Worm (Caenorhabditis elegans): ENCODE measurements around the gene igeg-1.

- no peak for TF ChIP-seq hlh-30 (tag; optimal IDR thresholded peaks at IDR 0.05; ENCODE audit: insufficient read depth)
- TF ChIP-seq dve-1 (tag; optimal IDR thresholded peaks at IDR 0.05; ENCODE audit: insufficient read depth) = no peak
- no peak for TF ChIP-seq ama-1 (optimal IDR thresholded peaks at IDR 0.05)
- no peak for TF ChIP-seq mdl-1 (tag; optimal IDR thresholded peaks at IDR 0.05)
- no peak for TF ChIP-seq ceh-82 (tag; optimal IDR thresholded peaks at IDR 0.05)
- TF ChIP-seq unc-62 (GFP tag; optimal IDR thresholded peaks at IDR 0.05 in 1 of 2) = no peak
- TF ChIP-seq unc-62 (tag; optimal IDR thresholded peaks at IDR 0.05) = no peak
- TF ChIP-seq ceh-62 (tag; optimal IDR thresholded peaks at IDR 0.05) = no peak
- TF ChIP-seq ceh-28 (tag; optimal IDR thresholded peaks at IDR 0.05) = no peak
- no peak for TF ChIP-seq nhr-28 (tag; optimal IDR thresholded peaks at IDR 0.05)
- no peak for TF ChIP-seq unc-130 (GFP tag; optimal IDR thresholded peaks at IDR 0.05)
- no peak for TF ChIP-seq T26A8.4 (GFP tag; IDR thresholded peaks at IDR 0.05)
These were observed 49.3 kb downstream of the igeg-1 start for ce11 chrIV:4611740-4612139.

All from whole organism, L4 larva.